Worm (Caenorhabditis elegans): Measurements from ENCODE around the gene Y55F3BR.6.
A peak's percentile ranks its signal among the peaks of the same experiment; 100 is the strongest.

Y55F3BR.6 gene

DNA sequence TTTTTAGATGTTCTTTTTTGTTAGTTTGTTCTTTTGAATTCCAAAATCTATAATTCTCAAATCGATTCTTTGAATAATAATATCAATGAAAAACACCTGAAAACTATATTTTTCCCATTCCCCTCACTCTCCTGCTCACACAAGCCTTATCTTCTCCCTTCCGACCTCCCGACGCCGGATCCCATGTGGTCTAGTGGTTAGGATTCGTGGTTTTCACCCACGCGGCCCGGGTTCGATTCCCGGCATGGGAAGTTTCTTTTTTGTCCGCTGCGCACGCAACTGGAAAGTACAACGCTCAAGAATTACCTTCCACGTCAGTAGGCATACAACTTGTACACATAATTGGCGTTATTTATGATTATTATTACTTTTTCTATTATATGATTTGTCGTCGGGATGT lies 704 bp upstream of the Y55F3BR.6 start (continued):
- TF ChIP-seq sox-2 (GFP tag; IDR thresholded peaks at IDR 0.05) (no peak), zip-5 (tag; optimal IDR thresholded peaks at IDR 0.05) (no peak), nhr-232 (tag; optimal IDR thresholded peaks at IDR 0.05) (peak; percentile 39), eyg-1 (tag; optimal IDR thresholded peaks at IDR 0.05) (no peak), ama-1 (optimal IDR thresholded peaks at IDR 0.05) (no peak), hlh-6 (tag; optimal IDR thresholded peaks at IDR 0.05) (peak; percentile 33), ahr-1 (tag; optimal IDR thresholded peaks at IDR 0.05) (no peak), sox-4 (tag; optimal IDR thresholded peaks at IDR 0.05) (peak; percentile 58)

DNA sequence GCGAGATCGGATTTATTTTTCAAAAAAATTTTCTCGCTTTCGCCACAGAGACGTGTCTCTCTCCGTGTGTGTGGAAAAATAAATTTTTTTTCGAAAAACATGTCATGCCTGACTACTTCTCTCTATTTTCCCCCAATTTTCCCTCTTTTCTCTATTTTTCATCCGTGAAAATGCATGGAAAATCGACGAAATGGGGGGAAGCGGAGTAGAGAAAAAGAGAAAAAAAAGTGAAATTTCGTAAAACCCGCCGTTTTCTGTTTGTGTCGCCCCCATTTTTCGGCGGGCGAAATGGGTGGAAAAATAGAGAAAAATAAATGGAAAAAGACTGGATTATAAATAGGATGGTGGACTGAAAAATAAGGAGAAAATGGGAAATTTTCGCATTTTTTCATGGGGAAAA lies 8.4 kb downstream of the Y55F3BR.6 start:
- TF ChIP-seq nfya-1 (tag; optimal IDR thresholded peaks at IDR 0.05) (peak; percentile 15), F13H6.1 (tag; optimal IDR thresholded peaks at IDR 0.05) (no peak)

DNA sequence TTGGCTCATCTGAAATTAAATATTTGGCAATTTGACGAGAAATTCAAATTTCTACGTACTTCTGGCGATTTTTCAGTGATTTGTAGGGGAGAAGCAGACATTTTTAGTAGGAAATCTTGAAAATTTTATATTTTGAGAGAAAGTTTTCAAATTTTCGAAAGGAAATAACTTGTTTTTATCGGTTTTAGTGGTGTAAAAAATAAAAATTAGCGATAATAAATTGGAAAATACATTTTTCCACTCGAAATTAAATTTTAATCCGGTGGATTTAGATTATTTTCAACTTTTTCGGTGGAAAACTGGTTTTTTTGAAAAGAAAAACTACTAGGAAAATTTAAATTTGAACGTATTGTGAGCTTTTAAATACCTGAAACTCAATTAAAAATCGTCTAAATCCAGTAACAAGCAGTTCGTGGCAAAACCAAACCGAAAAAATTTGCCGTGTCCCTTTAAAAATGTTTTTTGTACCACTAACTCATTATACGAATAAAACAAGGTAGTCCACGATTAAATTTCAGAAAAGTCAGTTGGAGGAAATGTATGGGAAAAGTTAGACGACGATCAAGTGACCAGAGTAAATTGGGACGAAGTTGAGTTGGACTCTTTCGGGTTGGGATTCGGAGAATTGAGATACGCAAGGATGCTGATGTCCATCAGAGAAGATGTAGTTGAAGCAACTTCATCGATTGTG lies 10.0 kb downstream of the Y55F3BR.6 start, which contains the start of the genes madf-1 and Y55F3BR.10:
Gene madf-1, minus strand, starts transcription at position 101 of the 691 bp plus-strand sequence.
Gene Y55F3BR.10, plus strand, starts transcription at position 641 of the 691 bp plus-strand sequence.
- no peak for TF ChIP-seq unc-3 (GFP tag; conservative IDR thresholded peaks at IDR 0.05)
- no peak for TF ChIP-seq unc-3 (tag; optimal IDR thresholded peaks at IDR 0.05)
- no peak for TF ChIP-seq pros-1 (tag; optimal IDR thresholded peaks at IDR 0.05)
- no peak for TF ChIP-seq lin-11 (tag; optimal IDR thresholded peaks at IDR 0.05)
- no peak for TF ChIP-seq ceh-22 (tag; optimal IDR thresholded peaks at IDR 0.05)
- no peak for TF ChIP-seq Y22D7AL.16 (tag; optimal IDR thresholded peaks at IDR 0.05)
- no peak for TF ChIP-seq ceh-24 (tag; optimal IDR thresholded peaks at IDR 0.05)
- no peak for TF ChIP-seq syd-9 (tag; optimal IDR thresholded peaks at IDR 0.05)
- TF ChIP-seq nhr-11 (tag; optimal IDR thresholded peaks at IDR 0.05) = no peak
- TF ChIP-seq ceh-9 (tag; optimal IDR thresholded peaks at IDR 0.05) = no peak
- TF ChIP-seq rnt-1 (tag; optimal IDR thresholded peaks at IDR 0.05) = no peak
- no peak for TF ChIP-seq pqm-1 (tag; optimal IDR thresholded peaks at IDR 0.05)
- no peak for TF ChIP-seq hlh-8 (tag; optimal IDR thresholded peaks at IDR 0.05)
- TF ChIP-seq elt-4 (tag; optimal IDR thresholded peaks at IDR 0.05) = no peak
- TF ChIP-seq pax-1 (tag; optimal IDR thresholded peaks at IDR 0.05) = no peak
- TF ChIP-seq K09A11.1 (tag; optimal IDR thresholded peaks at IDR 0.05; ENCODE audit: insufficient read depth) = no peak

DNA sequence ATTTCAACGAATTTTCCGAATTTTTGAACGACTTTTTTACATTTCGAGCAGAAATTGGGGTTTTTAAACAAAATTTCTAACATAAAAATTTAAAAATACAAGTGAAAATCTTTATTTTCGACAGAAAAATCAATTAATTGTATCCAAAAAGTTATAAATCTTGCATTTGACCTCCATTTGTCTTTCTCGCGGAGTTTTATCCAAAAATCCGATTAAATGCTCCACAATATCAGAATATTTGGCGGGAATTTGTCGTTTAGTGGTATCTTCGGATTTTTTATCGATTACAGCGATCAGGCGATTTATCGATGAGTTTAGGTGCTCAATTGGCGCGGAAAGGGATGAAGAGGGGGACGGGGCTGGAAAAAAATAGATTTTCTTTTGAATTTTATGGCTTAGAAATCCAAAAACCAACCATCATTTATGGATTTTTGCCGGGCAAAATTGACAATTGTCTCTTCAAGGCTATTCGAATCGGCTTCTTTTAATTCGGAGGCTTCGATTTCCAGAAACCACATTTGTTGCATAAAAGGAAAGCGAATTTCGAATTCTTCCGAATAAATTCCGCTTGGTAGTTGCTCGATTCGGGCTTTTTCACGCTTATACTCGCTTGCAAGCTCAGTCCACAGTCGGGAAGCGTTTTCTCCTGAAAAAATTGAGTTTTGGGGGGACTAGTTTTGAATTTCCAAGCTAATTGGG lies 11.5 kb downstream of the Y55F3BR.6 start:
- TF ChIP-seq ceh-34 (tag; optimal IDR thresholded peaks at IDR 0.05) (no peak), nfya-1 (tag; optimal IDR thresholded peaks at IDR 0.05) (no peak), elt-2 (tag; optimal IDR thresholded peaks at IDR 0.05) (no peak), hlh-13 (GFP tag; optimal IDR thresholded peaks at IDR 0.05) (no peak), K09A11.1 (tag; optimal IDR thresholded peaks at IDR 0.05; ENCODE audit: insufficient read depth) (no peak), unc-3 (GFP tag; conservative IDR thresholded peaks at IDR 0.05) (no peak), unc-3 (tag; optimal IDR thresholded peaks at IDR 0.05) (no peak), ceh-18 (tag; optimal IDR thresholded peaks at IDR 0.05) (no peak), lim-6 (tag; optimal IDR thresholded peaks at IDR 0.05) (no peak)

DNA sequence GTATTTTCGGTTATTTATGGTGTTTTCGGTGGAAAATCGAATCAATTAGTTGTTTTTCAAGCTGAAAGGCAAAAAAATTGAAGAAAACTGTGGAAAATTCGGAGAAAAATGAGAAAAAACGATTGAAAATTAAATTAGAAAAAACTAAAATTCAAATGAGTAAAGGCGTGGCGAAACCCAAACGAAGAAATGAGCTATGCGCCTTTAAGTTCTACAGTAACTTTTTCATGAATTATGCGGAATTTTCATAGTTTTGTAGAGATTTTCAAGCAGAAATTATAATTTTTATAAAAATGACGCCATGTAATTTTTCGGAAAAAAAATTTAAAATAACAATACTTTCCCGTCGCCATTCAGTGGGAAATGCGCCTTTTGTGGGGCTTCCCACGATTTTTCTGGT lies 12.2 kb downstream of the Y55F3BR.6 start:
- TF ChIP-seq ceh-14 (tag; optimal IDR thresholded peaks at IDR 0.05) = no peak
- TF ChIP-seq eyg-1 (tag; optimal IDR thresholded peaks at IDR 0.05) = no peak
- no peak for TF ChIP-seq F13H6.1 (tag; optimal IDR thresholded peaks at IDR 0.05)
- TF ChIP-seq elt-4 (tag; optimal IDR thresholded peaks at IDR 0.05) = no peak
- no peak for TF ChIP-seq ceh-30 (tag; optimal IDR thresholded peaks at IDR 0.05)
- TF ChIP-seq unc-3 (GFP tag; conservative IDR thresholded peaks at IDR 0.05) = no peak
- no peak for TF ChIP-seq unc-3 (tag; optimal IDR thresholded peaks at IDR 0.05)
- TF ChIP-seq K09A11.1 (tag; optimal IDR thresholded peaks at IDR 0.05; ENCODE audit: insufficient read depth) = no peak
- no peak for TF ChIP-seq hlh-30 (tag; optimal IDR thresholded peaks at IDR 0.05; ENCODE audit: insufficient read depth)
